Worm (Caenorhabditis elegans): ENCODE results near the gene dlc-3.

dlc-3 gene

DNA sequence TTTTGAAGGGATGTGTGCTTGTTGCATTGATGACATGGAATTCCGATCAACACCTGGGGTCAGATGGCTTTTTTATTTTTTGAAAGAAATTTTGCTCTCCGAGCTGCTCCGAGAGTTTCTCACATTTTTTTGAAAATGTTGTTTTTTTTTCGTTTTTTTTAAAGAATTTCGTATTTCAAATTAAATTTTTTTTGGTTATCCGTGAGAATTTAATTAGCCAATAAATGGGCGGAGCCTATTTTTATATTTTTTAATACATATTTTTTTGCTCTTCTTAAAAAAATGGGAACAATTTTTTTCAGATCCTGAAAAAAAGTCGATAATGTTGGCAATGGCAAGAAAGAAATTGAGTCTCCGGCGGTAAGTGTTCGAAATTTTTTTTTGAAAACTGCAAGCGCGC is at the start of gene dlc-3:
Gene dlc-3, plus strand, starts transcription at position 301 of the 400 bp plus-strand sequence.
- no peak for TF ChIP-seq unc-62 (GFP tag; optimal IDR thresholded peaks at IDR 0.05)

DNA sequence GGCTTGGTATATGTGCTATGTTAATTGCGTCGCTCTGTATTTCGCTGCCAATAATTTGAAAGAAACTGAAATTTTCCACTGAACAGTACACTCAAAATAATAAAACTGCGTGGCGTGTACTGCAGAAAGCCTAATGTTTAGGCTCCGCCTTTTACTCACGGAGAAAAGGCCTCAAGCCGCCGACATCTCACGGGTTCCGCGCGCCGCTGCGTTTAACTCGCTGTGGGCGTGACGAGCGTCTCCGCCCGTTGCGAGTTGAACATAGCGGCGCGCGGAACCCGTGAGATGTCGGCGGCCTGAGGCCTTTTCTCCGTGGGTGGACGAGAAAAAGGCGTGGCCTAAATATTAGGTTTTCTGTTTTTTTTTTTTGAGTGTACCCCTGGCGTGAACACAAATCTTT is 47.4 kb upstream of the dlc-3 start:
- no peak for TF ChIP-seq unc-62 (GFP tag; optimal IDR thresholded peaks at IDR 0.05)

DNA sequence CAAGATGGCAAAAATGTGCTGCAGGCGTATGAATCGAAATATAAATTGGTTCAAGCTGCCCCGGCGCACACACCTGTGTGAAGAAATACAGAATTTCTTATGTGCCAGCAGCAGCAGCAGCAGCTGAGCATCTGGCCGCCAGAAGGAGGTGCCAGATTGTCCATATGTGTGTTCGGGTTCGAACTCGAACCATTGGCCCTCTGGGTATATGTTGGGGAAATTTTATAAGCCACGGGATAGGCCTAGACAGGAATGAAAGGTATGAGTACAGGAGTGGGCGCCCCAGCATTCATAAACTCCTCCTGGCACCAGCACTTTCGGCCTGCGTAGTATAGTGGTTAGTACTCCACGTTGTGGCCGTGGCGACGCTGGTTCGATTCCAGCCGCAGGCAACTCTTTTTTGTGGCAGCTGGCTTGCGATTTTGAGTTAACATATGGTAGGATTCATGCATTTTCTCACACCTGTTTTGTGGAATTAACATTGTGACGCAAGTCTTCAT is 43.8 kb upstream of the dlc-3 start:
- TF ChIP-seq unc-62 (GFP tag; optimal IDR thresholded peaks at IDR 0.05): no peak

DNA sequence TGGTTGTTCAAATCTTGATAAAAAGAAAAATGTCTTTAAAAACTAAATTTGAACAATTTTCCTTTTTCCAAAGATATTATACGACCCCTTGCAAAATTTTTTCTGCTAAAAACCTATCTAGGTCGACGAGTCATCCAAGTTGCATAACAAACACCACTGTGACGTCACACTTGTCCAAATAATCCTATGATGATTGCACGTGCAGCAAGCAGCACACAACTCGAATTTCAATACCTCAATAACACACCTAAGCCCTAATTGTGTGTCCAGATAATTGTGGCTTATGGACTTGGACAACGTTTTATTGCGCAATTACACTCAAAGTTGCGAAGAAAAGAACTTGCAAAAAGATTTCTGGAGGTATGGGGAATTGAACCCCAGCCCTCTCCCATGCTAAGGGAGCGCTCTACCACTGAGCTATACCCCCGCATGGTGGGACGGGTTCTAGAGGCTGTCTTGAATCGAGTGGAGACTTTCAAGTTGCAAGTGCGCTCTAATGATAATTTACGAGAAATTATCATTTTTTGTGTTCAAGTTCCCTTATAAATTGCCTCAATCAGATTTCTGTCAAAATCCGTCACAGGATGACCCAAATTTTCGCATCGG is 43.1 kb upstream of the dlc-3 start:
- no peak for TF ChIP-seq unc-62 (GFP tag; optimal IDR thresholded peaks at IDR 0.05)

DNA sequence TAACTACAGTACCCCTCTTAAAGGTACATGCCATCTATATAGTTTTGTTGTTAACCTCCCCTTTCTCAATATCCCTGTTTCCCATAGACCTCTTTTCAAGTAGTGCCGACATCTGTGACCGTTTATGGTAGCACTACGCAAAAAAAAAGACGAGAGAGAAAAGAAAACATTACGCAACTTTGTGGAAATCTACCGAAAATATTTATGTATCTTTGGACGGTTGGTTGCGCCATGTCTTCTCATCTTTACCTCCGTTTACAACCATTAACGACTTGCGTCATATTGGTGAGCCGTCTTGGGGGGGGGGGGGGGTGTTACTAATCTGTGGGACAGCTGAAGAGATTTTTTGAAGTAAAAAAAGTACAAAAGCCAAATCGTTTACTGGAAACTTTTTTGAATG is 40.6 kb upstream of the dlc-3 start:
- no peak for TF ChIP-seq unc-62 (GFP tag; optimal IDR thresholded peaks at IDR 0.05)

DNA sequence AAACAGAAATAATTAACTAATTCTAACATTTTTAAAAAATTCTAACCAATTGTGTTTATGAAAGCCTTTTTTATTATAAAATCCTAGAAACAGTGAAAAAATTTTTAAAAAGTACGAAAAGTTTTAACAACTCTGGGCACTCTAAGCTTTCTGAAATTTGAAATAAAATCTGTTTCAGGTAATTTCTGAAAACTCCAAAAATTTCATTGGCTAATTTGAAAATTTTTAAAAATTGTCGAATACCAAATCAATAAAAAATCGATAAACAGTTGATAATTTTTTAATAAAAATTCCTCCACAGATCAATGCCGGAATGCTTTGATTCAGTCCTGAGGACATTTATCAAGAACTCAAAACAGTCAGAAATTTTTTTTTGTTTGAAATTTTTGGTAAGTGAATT is 38.4 kb upstream of the dlc-3 start, which contains the start of gene Y65A5A.24:
Gene Y65A5A.24, plus strand, starts transcription at position 301 of the 400 bp plus-strand sequence.
- no peak for TF ChIP-seq unc-62 (GFP tag; optimal IDR thresholded peaks at IDR 0.05)

DNA sequence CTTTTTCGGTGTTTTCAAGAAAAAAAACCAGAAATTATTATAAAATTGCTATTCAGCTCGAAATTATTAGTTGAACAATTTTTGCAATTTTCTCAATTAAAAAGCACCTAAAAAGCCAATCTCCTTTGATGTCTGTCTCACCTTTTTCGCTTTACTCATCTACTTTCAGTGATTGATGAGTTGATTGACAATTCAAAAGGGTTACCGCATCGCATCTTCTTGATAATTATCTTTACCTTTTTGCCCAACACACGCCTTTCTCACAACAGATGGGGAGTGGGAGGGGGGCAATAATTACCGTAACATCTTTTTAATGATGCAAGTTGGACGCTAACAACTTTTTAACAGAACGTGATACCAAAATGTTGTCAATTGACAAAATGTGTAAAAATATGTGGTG is 35.4 kb upstream of the dlc-3 start:
- no peak for TF ChIP-seq unc-62 (GFP tag; optimal IDR thresholded peaks at IDR 0.05)

DNA sequence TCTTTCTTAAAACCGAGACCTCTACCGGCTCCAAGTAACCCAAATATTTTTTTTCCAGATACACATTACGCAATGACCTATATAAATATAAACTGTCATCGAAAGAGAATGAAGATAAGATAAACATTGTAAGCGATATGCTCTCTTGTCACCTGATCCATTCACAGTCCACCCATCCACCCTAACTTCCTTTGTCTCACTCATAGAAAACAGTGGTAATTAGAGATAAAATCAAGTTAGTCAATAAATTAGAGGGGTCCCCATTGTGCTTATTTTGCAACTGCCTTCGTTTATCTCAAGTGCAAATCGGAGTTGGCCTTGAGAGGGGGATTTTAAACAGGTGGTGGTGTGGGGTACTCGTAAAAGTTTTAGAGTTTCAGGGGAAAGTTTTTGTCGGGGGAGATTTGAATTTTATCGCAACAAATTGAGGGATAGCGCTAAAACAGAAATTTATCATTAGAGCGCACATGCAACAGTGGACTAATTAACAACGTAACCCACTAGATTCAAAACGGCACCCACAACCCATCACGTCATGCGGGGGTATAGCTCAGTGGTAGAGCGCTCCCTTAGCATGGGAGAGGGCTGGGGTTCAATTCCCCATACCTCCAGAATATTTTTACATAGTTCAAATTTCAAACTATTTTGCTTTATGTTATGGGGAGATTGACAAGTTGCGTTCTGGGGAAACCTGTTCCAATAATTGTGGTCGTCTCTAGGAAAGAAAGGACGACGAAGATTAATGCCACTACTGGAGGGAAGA is 34.0 kb upstream of the dlc-3 start:
- TF ChIP-seq unc-62 (GFP tag; optimal IDR thresholded peaks at IDR 0.05): no peak

DNA sequence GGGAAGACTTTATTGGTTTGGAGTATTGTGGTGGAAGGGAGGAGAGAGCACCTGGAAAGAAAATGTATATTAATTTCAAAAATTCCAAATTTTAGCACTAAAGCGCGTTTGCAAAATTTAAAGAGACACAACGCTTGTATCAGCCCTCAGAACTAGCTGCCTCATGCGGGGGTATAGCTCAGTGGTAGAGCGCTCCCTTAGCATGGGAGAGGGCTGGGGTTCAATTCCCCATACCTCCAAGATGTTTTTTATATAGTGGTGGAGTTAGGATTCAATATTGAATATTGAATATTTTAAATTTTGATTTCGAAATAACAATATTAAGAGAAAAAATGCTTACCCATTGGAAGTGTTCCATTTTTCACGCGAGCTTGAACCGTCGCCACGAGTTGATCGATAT is 33.0 kb upstream of the dlc-3 start:
- TF ChIP-seq unc-62 (GFP tag; optimal IDR thresholded peaks at IDR 0.05): no peak

DNA sequence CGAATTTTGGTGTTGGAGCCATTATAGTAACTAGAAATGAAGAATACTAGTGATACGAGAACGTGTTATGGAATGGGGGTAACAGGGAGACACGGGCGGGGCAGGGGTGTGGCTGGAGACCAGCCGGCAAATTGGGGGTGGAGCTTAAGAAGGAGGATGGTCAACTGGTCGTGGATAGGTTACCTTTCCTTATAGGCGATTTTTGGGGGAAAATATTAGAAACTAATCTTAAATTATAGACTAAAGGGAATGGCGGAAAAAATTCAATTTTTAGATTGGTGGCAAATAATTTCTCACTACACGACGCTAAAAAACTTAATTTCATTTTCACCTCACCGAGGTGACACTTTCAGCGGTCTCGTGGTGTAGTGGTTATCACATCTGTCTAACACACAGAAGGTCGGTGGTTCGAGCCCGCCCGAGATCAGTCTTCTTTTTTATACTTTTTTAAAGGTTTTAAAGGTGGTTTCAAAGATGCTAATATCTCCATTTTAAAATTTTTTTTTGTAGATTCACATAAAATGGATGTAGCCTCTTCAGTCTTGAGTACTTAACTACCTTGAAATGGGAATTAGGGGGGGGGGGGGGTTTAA is 32.2 kb upstream of the dlc-3 start, which contains the start of gene Y65A5A.1:
Gene Y65A5A.1, minus strand, starts transcription at position 51 of the 593 bp plus-strand sequence.
- TF ChIP-seq unc-62 (GFP tag; optimal IDR thresholded peaks at IDR 0.05): no peak

DNA sequence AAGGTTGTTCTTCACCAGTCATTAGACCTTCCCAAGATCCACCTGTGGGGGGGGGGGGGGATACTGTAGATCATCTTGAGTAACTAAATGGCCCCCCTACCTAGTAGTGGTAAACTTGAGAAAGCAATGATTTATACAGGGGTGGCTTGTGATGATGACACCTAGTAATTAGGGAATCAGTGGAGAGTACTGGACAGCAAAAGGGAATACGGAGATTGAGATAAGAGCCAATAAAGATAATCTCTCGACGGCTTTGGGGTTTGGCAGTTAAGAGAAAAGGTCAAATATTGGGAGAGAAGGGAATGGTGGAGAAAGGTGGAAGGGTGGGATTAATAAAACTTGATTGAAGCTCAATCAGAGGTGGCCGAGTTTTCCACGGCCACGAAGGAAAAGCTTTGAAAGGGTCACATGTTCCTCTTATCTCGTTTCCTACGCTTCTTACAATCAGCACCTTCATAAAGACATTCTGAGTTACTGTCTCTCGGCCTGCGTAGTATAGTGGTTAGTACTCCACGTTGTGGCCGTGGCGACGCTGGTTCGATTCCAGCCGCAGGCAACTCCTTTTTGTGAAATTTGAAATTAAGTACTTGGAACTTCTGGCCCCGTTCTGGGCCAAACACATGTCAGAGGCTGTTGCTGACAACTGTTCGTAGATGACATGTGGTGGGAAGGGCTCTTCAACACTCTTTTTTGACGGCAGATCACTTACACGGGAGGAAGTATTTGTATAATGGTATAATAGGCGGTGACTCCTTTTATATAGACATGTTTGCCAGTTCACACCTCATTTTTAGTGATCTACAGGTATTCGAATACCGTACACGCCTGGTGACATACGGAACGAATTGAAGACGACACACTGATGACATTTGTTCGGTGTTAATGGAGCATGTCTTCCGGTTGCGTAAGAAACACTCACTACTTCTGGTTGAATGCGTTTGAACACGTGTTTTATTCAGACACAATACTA is 31.3 kb upstream of the dlc-3 start:
- TF ChIP-seq unc-62 (GFP tag; optimal IDR thresholded peaks at IDR 0.05): no peak

DNA sequence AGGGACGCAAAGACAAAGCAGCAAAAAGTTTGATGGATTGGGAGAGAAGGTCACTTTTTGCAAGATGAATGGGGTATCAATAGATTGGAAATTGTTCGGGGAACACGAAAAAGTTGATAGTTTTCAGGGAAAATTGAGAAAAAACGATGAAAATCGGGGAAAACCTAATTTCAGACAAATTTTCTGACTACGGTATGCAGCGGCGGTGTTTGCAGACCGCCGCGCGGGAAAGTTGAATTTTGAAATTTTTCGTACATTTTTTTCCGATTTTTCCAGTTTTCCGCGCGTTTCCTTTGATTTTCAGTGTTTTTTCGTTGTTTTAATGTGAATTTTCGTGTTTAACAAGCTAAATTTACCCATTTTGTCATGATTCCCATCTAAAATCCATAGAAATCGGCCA is 30.6 kb upstream of the dlc-3 start:
- TF ChIP-seq unc-62 (GFP tag; optimal IDR thresholded peaks at IDR 0.05): no peak

DNA sequence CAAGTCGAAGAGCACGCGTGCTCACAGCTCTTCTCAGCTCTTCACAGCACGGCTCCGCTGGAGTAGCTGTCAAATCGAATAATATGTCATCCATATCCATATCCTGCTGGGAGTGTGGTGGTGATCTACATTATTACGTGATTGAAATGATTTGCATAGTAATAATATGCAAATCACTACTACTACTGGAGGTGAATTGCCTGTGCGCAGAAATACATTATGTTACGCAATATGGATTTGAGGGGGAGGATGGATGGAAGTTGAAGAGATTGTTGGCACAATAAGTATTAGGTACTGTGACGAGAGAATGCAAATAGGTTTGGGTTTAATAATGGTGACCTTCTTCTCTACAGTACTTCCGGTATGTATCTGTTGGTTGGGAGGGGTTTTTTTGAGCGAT is 28.7 kb upstream of the dlc-3 start:
- TF ChIP-seq unc-62 (GFP tag; optimal IDR thresholded peaks at IDR 0.05): no peak

DNA sequence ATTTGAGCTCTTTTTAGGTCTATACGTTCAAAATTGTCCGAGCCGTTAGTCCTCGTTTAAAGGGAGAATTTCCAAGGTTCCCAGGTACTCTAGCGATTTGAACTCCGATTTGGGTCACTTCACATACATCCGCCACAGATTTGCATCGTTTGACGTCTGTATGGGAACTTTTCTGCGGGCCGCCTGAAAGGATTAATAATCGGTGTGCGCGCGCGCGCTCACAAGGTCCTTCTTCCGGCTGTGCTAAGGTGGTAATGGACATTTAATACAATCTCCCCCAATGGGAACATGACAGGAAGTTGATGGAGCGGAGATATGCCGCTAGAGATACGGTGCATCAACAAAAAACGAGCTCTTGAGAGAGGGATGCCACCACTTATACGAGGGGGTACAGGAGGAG is 24.2 kb upstream of the dlc-3 start:
- no peak for TF ChIP-seq unc-62 (GFP tag; optimal IDR thresholded peaks at IDR 0.05)

DNA sequence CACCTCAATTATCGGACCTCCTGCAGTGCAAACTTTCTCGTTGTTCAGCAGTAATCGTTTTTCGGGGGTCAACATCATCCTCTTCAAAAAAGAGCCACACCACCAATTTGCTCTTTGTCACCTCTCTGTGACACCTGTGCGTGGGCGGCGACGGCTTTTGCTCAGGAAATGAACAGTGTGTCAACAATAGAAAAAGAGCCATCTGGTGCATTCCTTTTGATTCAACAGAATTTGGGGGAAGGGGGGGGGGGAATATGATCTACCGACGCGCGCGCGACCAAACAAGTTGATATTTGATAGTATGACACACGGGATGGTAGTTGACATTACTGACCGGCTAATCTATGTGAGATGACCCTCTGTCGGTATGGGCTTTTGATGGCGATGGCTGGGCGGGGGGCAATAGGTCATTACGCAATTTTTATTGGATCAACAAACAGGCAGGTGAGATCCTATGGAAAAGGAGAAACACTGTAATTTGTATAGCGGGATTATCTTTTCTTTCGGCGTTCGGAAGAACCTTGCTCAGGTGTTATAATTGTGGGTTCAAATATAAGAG is 21.9 kb upstream of the dlc-3 start:
- no peak for TF ChIP-seq unc-62 (GFP tag; optimal IDR thresholded peaks at IDR 0.05)
